Fruit fly (Drosophila melanogaster): ENCODE results near the gene CG13926.

The CG13926 gene

DNA sequence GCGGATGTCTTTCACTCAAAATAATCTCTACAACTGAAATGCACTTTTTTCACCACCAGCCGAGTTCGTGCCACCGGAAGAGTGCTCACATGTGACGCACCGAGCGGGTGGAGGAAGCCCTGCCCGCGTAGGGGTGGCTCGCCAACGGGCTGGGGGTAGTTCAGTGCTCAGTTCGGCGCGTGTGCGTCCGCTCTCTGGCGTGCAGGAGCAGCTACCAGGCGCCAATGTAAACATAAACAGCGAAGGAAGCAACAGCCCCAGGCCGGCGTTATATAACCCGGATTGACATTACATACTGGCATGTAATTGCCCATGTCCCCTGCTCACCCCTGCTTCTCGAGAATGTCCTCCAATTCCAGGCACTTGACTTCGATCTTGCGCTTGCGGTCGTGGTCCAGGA is 46.2 kb upstream of the CG13926 start:
- 0 out of 3 replicates have a peak, but pooled peaks have one; percentile 13 for TF ChIP-seq ci (GFP tag; IDR thresholded peaks at IDR 0.05)
- TF ChIP-seq CG12942 (GFP tag; optimal IDR thresholded peaks at IDR 0.05) = no peak
- TF ChIP-seq Hand (GFP tag; optimal IDR thresholded peaks at IDR 0.05) = peak; percentile 5
- no peak for TF ChIP-seq slou (GFP tag; optimal IDR thresholded peaks at IDR 0.05)
- peak; percentile 99 for TF ChIP-seq CG31224 (GFP tag; IDR thresholded peaks at IDR 0.05)
- TF ChIP-seq chinmo (GFP tag; IDR thresholded peaks at IDR 0.05; ENCODE audit: partially characterized antibody) = 0 out of 4 replicates have a peak, but pooled peaks have one; percentile 53
- peak in 1 of 2 experiments; percentile 92 for TF ChIP-seq Pdp1 (GFP tag; optimal IDR thresholded peaks at IDR 0.05)
- TF ChIP-seq CG13624 (GFP tag; optimal IDR thresholded peaks at IDR 0.05) = no peak
- TF ChIP-seq H15 (GFP tag; IDR thresholded peaks at IDR 0.05) = no peak
- TF ChIP-seq ewg (GFP tag; optimal IDR thresholded peaks at IDR 0.05) = peak; percentile 84
- TF ChIP-seq cas (GFP tag; IDR thresholded peaks at IDR 0.05) = no peak
- TF ChIP-seq CG6791 (GFP tag; IDR thresholded peaks at IDR 0.05; ENCODE audit: partially characterized antibody) = 0 out of 3 replicates have a peak, but pooled peaks have one; percentile 28
- TF ChIP-seq nerfin-1 (tag; optimal IDR thresholded peaks at IDR 0.05) = peak; percentile 21
- TF ChIP-seq insv (GFP tag; optimal IDR thresholded peaks at IDR 0.05) = no peak
- no peak for TF ChIP-seq CG4617 (GFP tag; optimal IDR thresholded peaks at IDR 0.05; ENCODE audit: borderline replicate concordance)
- TF ChIP-seq Awh (GFP tag; IDR thresholded peaks at IDR 0.05) = 0 out of 2 replicates have a peak, but pooled peaks have one; percentile 10
- TF ChIP-seq CG17385 (GFP tag; optimal IDR thresholded peaks at IDR 0.05) = no peak
- TF ChIP-seq Med (GFP tag) = no peak
- peak; percentile 86 for TF ChIP-seq seq (GFP tag; IDR thresholded peaks at IDR 0.05)
- peak; percentile 52; the same call in 2 of the 3 replicates for TF ChIP-seq zen2 (GFP tag; IDR thresholded peaks at IDR 0.05; ENCODE audit: partially characterized antibody)
- peak; percentile 27 for TF ChIP-seq abd-A (tag; optimal IDR thresholded peaks at IDR 0.05)
- TF ChIP-seq CG34422 (GFP tag; IDR thresholded peaks at IDR 0.05) = peak; percentile 26; the same call in 1 of the 3 replicates
- TF ChIP-seq Bgb (GFP tag; IDR thresholded peaks at IDR 0.05; ENCODE audit: partially characterized antibody) = 0 out of 2 replicates have a peak, but pooled peaks have one; percentile 11
- peak; percentile 96 for TF ChIP-seq scrt (GFP tag; optimal IDR thresholded peaks at IDR 0.05)

DNA sequence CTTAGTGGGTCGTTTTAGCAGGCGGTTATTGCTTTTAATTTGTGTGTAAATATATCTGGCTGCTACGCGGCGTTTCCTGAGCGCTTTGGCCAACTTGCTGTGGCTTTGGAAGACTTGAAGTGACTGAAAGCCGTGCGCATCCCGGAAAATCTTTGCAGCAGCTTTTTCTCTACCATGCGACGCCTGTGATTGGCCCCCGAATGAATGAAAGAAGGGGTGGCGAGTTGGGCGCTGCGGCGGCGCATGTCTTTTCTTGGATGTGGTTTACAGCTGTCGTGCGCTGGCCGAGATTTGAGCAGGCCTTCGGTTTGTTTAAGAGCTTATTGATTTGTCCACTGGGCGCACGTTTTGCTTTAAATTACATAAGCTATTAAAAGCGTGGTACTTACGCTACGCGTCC is 45.6 kb upstream of the CG13926 start:
- TF ChIP-seq Ada2b (GFP tag; IDR thresholded peaks at IDR 0.05) (no peak), grn (GFP tag; optimal IDR thresholded peaks at IDR 0.05) (no peak), CG32767 (GFP tag; IDR thresholded peaks at IDR 0.05) (peak; percentile 48; the same call in 1 of the 2 replicates), CG12659 (GFP tag; optimal IDR thresholded peaks at IDR 0.05) (no peak), kay (GFP tag; optimal IDR thresholded peaks at IDR 0.05) (no peak), corto (GFP tag; optimal IDR thresholded peaks at IDR 0.05) (no peak), her (GFP tag; optimal IDR thresholded peaks at IDR 0.05) (no peak), CG12071 (GFP tag; optimal IDR thresholded peaks at IDR 0.05) (no peak), ci (GFP tag; IDR thresholded peaks at IDR 0.05) (no peak), onecut (GFP tag; IDR thresholded peaks at IDR 0.05) (peak; percentile 85), CG6683 (GFP tag; optimal IDR thresholded peaks at IDR 0.05) (no peak), tll (GFP tag; optimal IDR thresholded peaks at IDR 0.05) (no peak), Deaf1 (tag; optimal IDR thresholded peaks at IDR 0.05) (peak; percentile 68), Nf-YC (tag; optimal IDR thresholded peaks at IDR 0.05) (peak; percentile 89), Fer1 (GFP tag; optimal IDR thresholded peaks at IDR 0.05) (no peak), NK7.1 (GFP tag; optimal IDR thresholded peaks at IDR 0.05) (no peak), MBD-R2 (GFP tag; IDR thresholded peaks at IDR 0.05) (peak; percentile 36), Asciz (GFP tag; optimal IDR thresholded peaks at IDR 0.05) (no peak), ewg (GFP tag; optimal IDR thresholded peaks at IDR 0.05) (peak; percentile 83), Antp (GFP tag; optimal IDR thresholded peaks at IDR 0.05) (no peak), Nf-YA (GFP tag; IDR thresholded peaks at IDR 0.05) (no peak), Med (GFP tag) (peak; percentile 59), Nf-YB (GFP tag; optimal IDR thresholded peaks at IDR 0.05) (peak; percentile 81), pzg (GFP tag; optimal IDR thresholded peaks at IDR 0.05) (no peak), CG14710 (tag; optimal IDR thresholded peaks at IDR 0.05) (no peak), Spps (tag; optimal IDR thresholded peaks at IDR 0.05) (no peak), CG11093 (GFP tag; IDR thresholded peaks at IDR 0.05) (no peak), CG11456 (GFP tag; IDR thresholded peaks at IDR 0.05) (no peak), CG6854 (GFP tag; optimal IDR thresholded peaks at IDR 0.05) (no peak)
